Worm (Caenorhabditis elegans): Measurements from ENCODE around the gene C24H11.5.

DNA sequence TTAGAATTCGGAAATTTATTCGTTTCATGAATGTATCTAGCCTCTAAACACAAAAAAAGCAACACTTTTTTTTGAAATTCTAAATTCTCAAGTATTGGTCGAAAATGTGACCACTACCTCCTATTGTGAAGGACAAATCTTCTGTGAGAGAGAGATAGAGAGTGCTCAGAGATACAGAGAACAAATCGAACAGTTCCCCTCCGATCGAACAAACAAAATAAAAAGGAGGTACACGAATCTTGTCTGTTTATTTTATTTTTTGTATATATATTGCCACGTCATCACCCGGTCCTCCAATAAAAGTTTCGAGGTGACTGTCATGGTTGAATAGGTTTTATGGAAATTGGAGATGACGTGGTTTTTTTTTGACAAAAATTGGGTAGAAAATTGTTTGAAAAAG is 39.2 kb upstream of the C24H11.5 start:
- TF ChIP-seq ZK546.5 (tag; optimal IDR thresholded peaks at IDR 0.05) = no peak
- no peak for TF ChIP-seq snpc-4 (tag; optimal IDR thresholded peaks at IDR 0.05)
- TF ChIP-seq ztf-4 (tag; optimal IDR thresholded peaks at IDR 0.05) = no peak
- TF ChIP-seq nhr-77 (tag; optimal IDR thresholded peaks at IDR 0.05) = no peak
- no peak for TF ChIP-seq elt-3 (tag; optimal IDR thresholded peaks at IDR 0.05)
